Worm (Caenorhabditis elegans) whole organism, early embryonic: ENCODE measurements around the gene F38E9.6.

ENCODE experiments used
- F13C5.2 ChIP-seq: sonication (generic microtip); optimal IDR thresholded peaks from 2 replicates; lab custom pipeline; 2017; ENCODE audit warnings: mild to moderate bottlenecking, missing genetic modification characterization, inconsistent platforms, missing compliant biosample characterization
- aly-1 ChIP-seq: sonication (generic microtip); optimal IDR thresholded peaks from 2 replicates; lab custom pipeline; 2016; ENCODE audit warnings: missing genetic modification characterization, missing compliant biosample characterization
- ets-7 ChIP-seq: sonication (generic microtip); optimal IDR thresholded peaks from 2 replicates; lab custom pipeline; 2016; ENCODE audit warnings: missing genotype, missing genetic modification characterization, missing compliant biosample characterization
- pes-1 ChIP-seq: fragments of 200-800 bp; sonication (Bioruptor generic); IDR thresholded peaks from 2 replicates; pipeline ENCODE4 v1.3.6; 2022; ENCODE audit warnings: missing genetic modification reagents, missing genetic modification characterization, missing compliant biosample characterization
- scrt-1 ChIP-seq: fragments of 200-800 bp; sonication (Bioruptor generic); IDR thresholded peaks from 2 replicates; pipeline ENCODE4 v1.3.6; 2022; ENCODE audit warnings: missing genetic modification characterization, missing compliant biosample characterization
- sea-1 ChIP-seq: fragments of 200-800 bp; sonication (Bioruptor generic); conservative IDR thresholded peaks from 2 replicates; pipeline ENCODE4 v1.3.6; 2022; ENCODE audit warnings: missing genetic modification characterization, missing compliant biosample characterization
- tbx-37 ChIP-seq: fragments of 200-800 bp; sonication (Bioruptor generic); conservative IDR thresholded peaks from 2 replicates; pipeline ENCODE4 v1.3.6; 2022; ENCODE audit warnings: missing genetic modification reagents, missing genetic modification characterization, missing compliant biosample characterization

DNA sequence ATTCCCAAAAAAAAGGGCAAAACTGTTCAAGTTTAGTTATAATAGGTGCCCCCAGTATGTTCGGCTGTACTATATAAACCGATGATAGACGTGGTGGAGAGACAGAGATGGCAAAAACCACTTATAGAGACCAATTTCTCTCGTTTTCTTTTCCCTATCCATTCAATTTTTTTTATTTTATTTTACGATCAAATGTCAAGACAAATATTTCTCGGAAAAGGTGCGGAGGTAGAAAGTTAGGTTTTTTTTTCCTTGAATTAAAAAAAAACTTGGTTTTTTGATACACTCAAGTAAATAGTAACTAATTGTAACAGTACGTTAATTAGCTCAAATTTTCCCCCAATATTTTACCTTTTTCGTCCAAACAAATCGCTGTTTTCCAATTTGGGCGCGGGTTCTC is 29.5 kb upstream of the F38E9.6 start:
- no peak for TF ChIP-seq tbx-37 (GFP tag; lab: Robert Waterston, UW)
- no peak for TF ChIP-seq F13C5.2 (tag; lab: Kevin White, UChicago)
- TF ChIP-seq ets-7 (tag; lab: Kevin White, UChicago): no peak
- no peak for TF ChIP-seq aly-1 (tag; lab: Kevin White, UChicago)
- no peak for TF ChIP-seq pes-1
- TF ChIP-seq sea-1: no peak
- no peak for TF ChIP-seq scrt-1
